Fruit fly (Drosophila melanogaster): ENCODE data around the gene Psf2.

DNA sequence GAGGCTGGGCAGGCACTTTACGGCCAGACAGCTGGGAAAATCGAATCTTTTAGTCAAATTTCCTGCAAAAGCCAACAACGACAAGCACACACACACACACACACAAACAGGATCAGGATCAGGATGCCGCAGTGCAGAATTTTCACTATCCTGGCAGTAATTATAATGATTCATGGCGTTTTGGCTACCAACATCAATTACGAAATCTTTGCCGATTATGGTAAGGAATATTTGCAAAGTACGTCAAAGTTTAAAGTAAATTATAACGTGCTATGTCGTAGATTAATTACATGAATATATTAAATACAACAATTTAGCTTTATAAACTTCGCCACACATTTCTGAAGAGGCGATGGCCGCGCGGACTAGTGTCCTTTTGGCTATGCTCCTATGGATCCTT is 46.5 kb upstream of the Psf2 start, which contains the start of the genes CG34177 and CG34178:
- TF ChIP-seq topi (GFP tag; optimal IDR thresholded peaks at IDR 0.05) (no peak), fd85E (GFP tag; optimal IDR thresholded peaks at IDR 0.05) (no peak), lz (GFP tag; optimal IDR thresholded peaks at IDR 0.05) (no peak), CG6808 (GFP tag; optimal IDR thresholded peaks at IDR 0.05) (no peak), pdm3 (GFP tag; optimal IDR thresholded peaks at IDR 0.05) (no peak), CG34406 (GFP tag; optimal IDR thresholded peaks at IDR 0.05) (no peak), CG15336 (GFP tag; IDR thresholded peaks at IDR 0.05) (no peak), Blimp-1 (GFP tag; optimal IDR thresholded peaks at IDR 0.05) (no peak)
